Fruit fly (Drosophila melanogaster) whole organism, pupa: ENCODE measurements around the gene CG31007.

ENCODE experiments used
- CG12605 ChIP-seq: fragments of 200-800 bp; sonication (Bioruptor generic); IDR thresholded peaks from 2 replicates; pipeline ENCODE4 v1.3.6; 2022; ENCODE audit warnings: missing biosample characterization, missing genetic modification characterization
- CG13204 ChIP-seq: fragments of 200-800 bp; sonication (Bioruptor generic); optimal IDR thresholded peaks from 2 replicates; lab custom pipeline; 2018; ENCODE audit warnings: missing biosample characterization, mild to moderate bottlenecking, missing genetic modification characterization, moderate library complexity
- CG4496 ChIP-seq: fragments of 200-800 bp; sonication (Bioruptor generic); IDR thresholded peaks from 3 replicates; pipeline ENCODE4 v1.3.6; 2022; ENCODE audit warnings: missing biosample characterization, missing genetic modification characterization
- CG9948 ChIP-seq: fragments of 200-800 bp; sonication (Bioruptor generic); optimal IDR thresholded peaks from 2 replicates; lab custom pipeline; 2018; ENCODE audit warnings: missing biosample characterization, mild to moderate bottlenecking, missing genetic modification characterization, moderate library complexity
- Snoo ChIP-seq: fragments of 200-800 bp; sonication (Bioruptor generic); optimal IDR thresholded peaks from 3 replicates; lab custom pipeline; 2017; ENCODE audit warnings: missing biosample characterization, mild to moderate bottlenecking, missing genetic modification characterization, inconsistent platforms
- fd96Ca ChIP-seq: fragments of 200-800 bp; sonication (Bioruptor generic); IDR thresholded peaks from 3 replicates; pipeline ENCODE4 v1.3.6; 2022; ENCODE audit warnings: missing biosample characterization, missing genetic modification characterization
- gl ChIP-seq: fragments of 200-800 bp; sonication (Bioruptor generic); optimal IDR thresholded peaks from 2 replicates; lab custom pipeline; 2018; ENCODE audit warnings: missing biosample characterization, mild to moderate bottlenecking, missing genetic modification characterization

DNA sequence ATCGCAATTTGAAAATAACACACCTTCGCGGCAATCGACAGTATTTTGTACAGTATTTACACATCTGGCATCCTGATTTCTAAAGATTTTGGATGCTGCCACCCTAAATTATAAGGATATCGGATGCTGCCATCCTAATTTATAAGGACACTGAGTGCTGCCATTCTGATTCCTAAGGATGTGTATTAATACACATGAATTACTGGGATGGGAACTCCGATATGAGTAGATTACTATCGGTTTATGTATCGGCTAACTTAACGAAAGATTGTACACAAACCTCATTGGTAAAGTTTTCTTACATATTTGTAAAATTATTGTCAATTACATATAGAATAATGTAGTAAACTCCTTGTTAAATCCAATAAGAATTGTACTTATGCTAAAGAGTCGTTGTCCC lies 45.9 kb downstream of the CG31007 start:
- no peak for TF ChIP-seq fd96Ca
- no peak for TF ChIP-seq gl (tag; lab: Kevin White, UChicago)
- TF ChIP-seq CG4496 = no peak
- no peak for TF ChIP-seq Snoo
- no peak for TF ChIP-seq CG13204 (GFP tag; lab: Kevin White, UChicago)
- no peak for TF ChIP-seq CG12605
- no peak for TF ChIP-seq CG9948 (tag; lab: Kevin White, UChicago)
